Fruit fly (Drosophila melanogaster): ENCODE results near the gene SKIP.

DNA sequence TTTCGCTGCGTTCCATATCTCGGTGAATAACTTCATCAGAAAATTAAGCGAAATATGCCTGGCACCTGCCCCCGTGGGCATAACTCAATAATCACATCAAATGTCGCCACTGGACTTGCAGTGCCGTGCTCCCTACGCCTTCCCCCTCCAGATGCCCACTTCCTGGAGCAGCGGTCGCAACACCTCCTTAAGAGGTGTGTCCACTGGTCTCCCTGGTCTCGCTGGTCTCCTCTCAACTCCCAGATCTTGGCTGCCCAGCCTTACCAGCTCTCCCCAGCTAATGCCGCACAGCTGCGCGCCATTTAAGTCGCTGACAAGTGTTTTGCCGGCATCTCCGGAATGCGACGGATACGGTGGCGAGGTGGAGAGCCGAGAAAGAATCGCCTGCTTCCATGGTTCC, 1.9 kb downstream of the SKIP start:
- no peak for TF ChIP-seq CG1620 (GFP tag; optimal IDR thresholded peaks at IDR 0.05)
- no peak for TF ChIP-seq CG33017 (tag; optimal IDR thresholded peaks at IDR 0.05)
- no peak for TF ChIP-seq Hr96 (GFP tag; optimal IDR thresholded peaks at IDR 0.05)
- no peak for TF ChIP-seq pad (GFP tag; optimal IDR thresholded peaks at IDR 0.05)
